Worm (Caenorhabditis elegans): ENCODE measurements around the gene C25G4.3.

Gene C25G4.3

DNA sequence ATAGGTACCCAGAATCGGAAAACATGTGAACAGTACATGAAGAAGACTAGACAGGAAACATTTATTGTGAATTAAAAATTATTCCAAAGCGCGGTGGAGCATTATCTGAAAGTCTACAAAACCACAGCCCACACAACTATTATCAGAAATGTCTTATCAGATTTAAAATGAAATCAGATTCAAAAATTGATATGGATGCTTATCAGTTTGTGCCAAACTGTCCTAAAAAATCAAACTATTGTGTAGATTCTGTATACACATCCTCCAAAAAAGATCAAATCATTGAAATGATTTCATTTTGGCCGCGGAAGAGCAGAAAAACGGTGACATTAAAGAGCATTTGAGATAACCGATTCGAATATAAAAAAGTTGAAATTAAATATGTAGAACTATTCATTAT is 10.2 kb downstream of the C25G4.3 start, which contains the start of gene irg-4:
Gene irg-4, plus strand, starts transcription at position 392 of the 400 bp plus-strand sequence.
- TF ChIP-seq nhr-80 (tag; optimal IDR thresholded peaks at IDR 0.05) (peak; percentile 74), madf-6 (GFP tag; IDR thresholded peaks at IDR 0.05) (no peak), Y95B8A.8 (GFP tag; IDR thresholded peaks at IDR 0.05) (no peak)

- TF ChIP-seq F57C9.4 (tag; optimal IDR thresholded peaks at IDR 0.05) (no peak), attf-5 (GFP tag; optimal IDR thresholded peaks at IDR 0.05) (no peak), fkh-3 (tag; optimal IDR thresholded peaks at IDR 0.05) (no peak), tbx-9 (tag; optimal IDR thresholded peaks at IDR 0.05; ENCODE audit: borderline replicate concordance) (no peak), F52B5.7 (tag; optimal IDR thresholded peaks at IDR 0.05) (no peak), ztf-3 (GFP tag; optimal IDR thresholded peaks at IDR 0.05) (no peak), bed-1 (GFP tag; IDR thresholded peaks at IDR 0.05) (no peak)
Measured at ce11 chrIV:12432340-12432739, 13.3 kb downstream of the C25G4.3 start, which contains the start of gene clec-184. Gene clec-184, plus strand, starts transcription at chrIV:12432640.

DNA sequence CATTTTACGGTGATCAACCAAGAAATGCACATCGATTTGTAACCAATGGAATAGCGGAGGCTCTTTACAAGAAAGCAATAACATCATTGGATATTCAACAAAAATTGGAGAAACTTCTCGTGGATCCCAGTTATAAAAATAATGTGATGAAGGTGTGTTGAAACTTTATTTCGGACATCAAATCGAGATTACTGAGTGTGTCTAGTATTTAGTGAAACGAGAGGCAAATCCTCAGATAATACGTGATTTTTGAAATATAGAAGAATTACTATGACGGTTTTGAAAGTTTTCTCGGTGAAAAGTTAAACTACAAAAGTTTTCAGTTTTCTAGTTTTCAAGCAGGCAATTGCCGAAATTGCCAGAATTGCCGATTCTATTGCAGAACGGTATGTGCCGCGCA is 13.9 kb downstream of the C25G4.3 start:
- no peak for TF ChIP-seq let-526 (GFP tag; IDR thresholded peaks at IDR 0.05)
- TF ChIP-seq Y95B8A.8 (GFP tag; IDR thresholded peaks at IDR 0.05): no peak
- TF ChIP-seq somi-1 (GFP tag; optimal IDR thresholded peaks at IDR 0.05): no peak
- no peak for TF ChIP-seq attf-6 (GFP tag; IDR thresholded peaks at IDR 0.05)
- TF ChIP-seq hmg-1.2 (GFP tag; IDR thresholded peaks at IDR 0.05): no peak
- TF ChIP-seq snpc-4 (GFP tag; optimal IDR thresholded peaks at IDR 0.05): no peak
- no peak for TF ChIP-seq snpc-4 (tag; optimal IDR thresholded peaks at IDR 0.05)
- TF ChIP-seq atf-7 (tag; optimal IDR thresholded peaks at IDR 0.05): no peak
- TF ChIP-seq repo-1 (tag; optimal IDR thresholded peaks at IDR 0.05): no peak
- no peak for TF ChIP-seq sptf-2 (GFP tag; optimal IDR thresholded peaks at IDR 0.05)
- no peak for TF ChIP-seq nhr-80 (tag; optimal IDR thresholded peaks at IDR 0.05)

DNA sequence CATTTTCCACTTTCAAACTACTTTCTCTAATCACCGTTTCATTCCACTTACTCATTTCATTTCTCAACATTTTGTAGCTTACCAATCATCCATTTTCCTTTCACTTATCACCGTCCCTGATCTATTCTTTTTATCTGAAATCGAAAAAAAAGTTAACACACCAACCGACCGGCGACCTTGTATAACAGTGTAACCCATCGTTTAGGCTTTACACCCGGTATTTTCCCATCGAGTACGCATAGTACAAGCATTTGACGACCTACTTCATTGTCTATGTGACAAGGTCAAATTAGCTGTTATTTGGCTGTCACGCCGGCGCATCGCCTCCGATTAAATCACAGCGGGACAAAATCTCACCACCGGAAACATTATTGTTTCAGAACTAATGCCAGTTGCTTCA is 16.2 kb downstream of the C25G4.3 start:
- TF ChIP-seq mel-28 (tag; optimal IDR thresholded peaks at IDR 0.05; ENCODE audit: borderline replicate concordance): no peak
- TF ChIP-seq Y53F4B.3 (GFP tag; IDR thresholded peaks at IDR 0.05): no peak
- no peak for TF ChIP-seq K12H6.12 (tag; optimal IDR thresholded peaks at IDR 0.05)
- TF ChIP-seq hlh-12 (tag; optimal IDR thresholded peaks at IDR 0.05): no peak
- no peak for TF ChIP-seq sptf-2 (GFP tag; optimal IDR thresholded peaks at IDR 0.05)
- TF ChIP-seq tbx-9 (tag; optimal IDR thresholded peaks at IDR 0.05; ENCODE audit: borderline replicate concordance): no peak
- TF ChIP-seq ccch-3 (GFP tag; optimal IDR thresholded peaks at IDR 0.05): no peak
- no peak for TF ChIP-seq lsl-1 (GFP tag; optimal IDR thresholded peaks at IDR 0.05)
- no peak for TF ChIP-seq F52B5.7 (tag; optimal IDR thresholded peaks at IDR 0.05)
- TF ChIP-seq die-1 (tag; optimal IDR thresholded peaks at IDR 0.05): no peak
- no peak for TF ChIP-seq attf-3 (GFP tag; conservative IDR thresholded peaks at IDR 0.05)
- TF ChIP-seq zfh-2 (GFP tag; conservative IDR thresholded peaks at IDR 0.05): no peak

DNA sequence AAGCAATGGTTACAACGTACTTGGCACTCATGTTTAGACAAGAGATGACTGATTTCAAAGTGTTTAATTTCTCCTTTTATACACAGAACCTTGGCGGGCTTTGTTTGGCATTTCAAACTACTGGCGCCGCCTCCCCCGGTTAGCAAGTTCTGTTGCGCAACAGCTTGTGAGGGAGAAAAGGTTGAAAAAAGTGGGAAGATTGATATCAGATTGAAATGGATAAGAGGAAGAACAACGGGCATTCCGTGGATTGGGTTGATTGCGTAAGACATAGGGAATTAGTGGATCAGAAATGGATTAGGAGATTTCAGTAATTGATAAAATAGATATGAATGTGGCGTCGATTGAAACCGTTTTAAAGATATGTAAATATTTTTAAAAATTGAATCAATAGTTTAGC is 17.2 kb downstream of the C25G4.3 start, which contains the start of gene col-130:
Gene col-130, minus strand, starts transcription at position 50 of the 400 bp plus-strand sequence.
- no peak for TF ChIP-seq lsl-1 (GFP tag; optimal IDR thresholded peaks at IDR 0.05)
- TF ChIP-seq mes-4 (tag; optimal IDR thresholded peaks at IDR 0.05): no peak

DNA sequence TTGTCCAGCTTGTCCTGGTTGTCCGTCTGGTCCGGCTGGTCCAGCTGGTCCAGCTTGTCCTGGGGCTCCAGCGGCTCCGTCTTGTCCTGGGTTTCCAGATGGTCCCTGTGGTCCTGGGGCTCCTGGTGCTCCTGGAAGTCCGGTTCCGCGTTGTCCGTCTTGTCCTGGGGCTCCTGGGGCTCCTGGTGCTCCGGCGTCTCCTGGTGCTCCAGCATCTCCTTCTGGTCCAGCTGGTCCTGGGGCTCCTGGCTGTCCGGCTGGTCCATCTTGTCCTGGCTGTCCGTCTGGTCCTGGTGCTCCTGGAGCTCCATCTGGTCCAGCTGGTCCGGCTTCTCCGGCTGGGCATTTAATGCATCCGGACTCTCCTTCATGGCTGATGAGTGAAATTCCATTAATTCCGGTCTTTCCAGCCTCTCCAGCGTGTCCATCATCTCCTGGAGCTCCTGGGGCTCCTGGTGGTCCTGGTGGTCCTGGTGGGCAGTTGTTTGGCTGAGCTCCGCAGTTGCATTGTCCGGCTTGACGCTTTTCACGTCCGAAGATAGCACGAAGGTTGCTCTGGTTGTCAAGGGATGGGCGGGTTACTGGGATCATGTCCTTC is 17.9 kb downstream of the C25G4.3 start:
- TF ChIP-seq pha-4 (tag; optimal IDR thresholded peaks at IDR 0.05) (no peak), ztf-26 (tag; optimal IDR thresholded peaks at IDR 0.05) (peak; percentile 37), egrh-3 (GFP tag; IDR thresholded peaks at IDR 0.05) (peak; percentile 96), cebp-2 (GFP tag; IDR thresholded peaks at IDR 0.05) (0 out of 2 replicates have a peak, but pooled peaks have one; percentile 64), lin-40 (tag; optimal IDR thresholded peaks at IDR 0.05) (peak; percentile 22), athp-1 (tag; optimal IDR thresholded peaks at IDR 0.05) (peak; percentile 6), ama-1 (optimal IDR thresholded peaks at IDR 0.05) (no peak), ama-1 (GFP tag; optimal IDR thresholded peaks at IDR 0.05) (no peak), zfh-2 (GFP tag; conservative IDR thresholded peaks at IDR 0.05) (peak; percentile 94), lin-35 (GFP tag; optimal IDR thresholded peaks at IDR 0.05) (no peak), dox-1 (GFP tag; IDR thresholded peaks at IDR 0.05) (0 out of 2 replicates have a peak, but pooled peaks have one; percentile 20), nfyb-1 (GFP tag; IDR thresholded peaks at IDR 0.05) (0 out of 2 replicates have a peak, but pooled peaks have one; percentile 13)

Data from whole organism, young adult.